Worm (Caenorhabditis elegans): ENCODE measurements around the gene lat-2.
A peak's percentile ranks its signal among the peaks of the same experiment; 100 is the strongest.

lat-2 gene

ce11 chrII:4378195-4378594 is 19.3 kb downstream of the lat-2 start, which contains the start of gene B0286.1:
B0286.1 (plus strand) TSS chrII:4378495.
- TF ChIP-seq fos-1 (tag; optimal IDR thresholded peaks at IDR 0.05) (no peak), dmd-4 (tag; optimal IDR thresholded peaks at IDR 0.05) (no peak), nhr-25 (tag; optimal IDR thresholded peaks at IDR 0.05) (no peak), nhr-12 (tag; optimal IDR thresholded peaks at IDR 0.05) (no peak), ztf-4 (tag; optimal IDR thresholded peaks at IDR 0.05) (no peak), ztf-1 (GFP tag; conservative IDR thresholded peaks at IDR 0.05) (no peak), lin-39 (tag; optimal IDR thresholded peaks at IDR 0.05) (no peak), ZK546.5 (tag; optimal IDR thresholded peaks at IDR 0.05) (no peak), sma-3 (GFP tag; optimal IDR thresholded peaks at IDR 0.05) (no peak)

ce11 chrII:4383306-4383705 is 24.4 kb downstream of the lat-2 start, which contains the start of gene fkh-6:
fkh-6 (minus strand) TSS chrII:4383406.
- TF ChIP-seq zag-1 (tag; optimal IDR thresholded peaks at IDR 0.05) (no peak), unc-39 (tag; optimal IDR thresholded peaks at IDR 0.05) (no peak), F13H6.1 (tag; optimal IDR thresholded peaks at IDR 0.05) (no peak), unc-55 (GFP tag; optimal IDR thresholded peaks at IDR 0.05) (no peak)

- TF ChIP-seq C34F6.9 (tag; optimal IDR thresholded peaks at IDR 0.05) (no peak), blmp-1 (tag; optimal IDR thresholded peaks at IDR 0.05; ENCODE audit: insufficient read depth) (peak; percentile 40)
Observed at ce11 chrII:4391072-4391471, 32.2 kb downstream of the lat-2 start.

ce11 chrII:4392526-4393057 is 33.7 kb downstream of the lat-2 start, which contains the start of gene mlt-7:
mlt-7 (plus strand) TSS chrII:4393007.
- TF ChIP-seq nhr-25 (tag; optimal IDR thresholded peaks at IDR 0.05): peak; percentile 73
- no peak for TF ChIP-seq nhr-11 (tag; optimal IDR thresholded peaks at IDR 0.05)
- TF ChIP-seq blmp-1 (tag; optimal IDR thresholded peaks at IDR 0.05; ENCODE audit: insufficient read depth): peak; percentile 40
- no peak for TF ChIP-seq unc-39 (tag; optimal IDR thresholded peaks at IDR 0.05)

- TF ChIP-seq nhr-11 (tag; optimal IDR thresholded peaks at IDR 0.05): no peak
Observed at ce11 chrII:4394438-4394837, 35.6 kb downstream of the lat-2 start.

- TF ChIP-seq ztf-4 (tag; optimal IDR thresholded peaks at IDR 0.05): no peak
- TF ChIP-seq mdl-1 (tag; optimal IDR thresholded peaks at IDR 0.05): no peak
- TF ChIP-seq R02D3.7 (tag; optimal IDR thresholded peaks at IDR 0.05): no peak
- TF ChIP-seq Y55F3AM.14 (GFP tag; optimal IDR thresholded peaks at IDR 0.05): no peak
- TF ChIP-seq sem-4 (tag; optimal IDR thresholded peaks at IDR 0.05): no peak
- no peak for TF ChIP-seq ztf-11 (tag; optimal IDR thresholded peaks at IDR 0.05)
- no peak for TF ChIP-seq sma-3 (GFP tag; optimal IDR thresholded peaks at IDR 0.05)
- TF ChIP-seq elt-3 (tag; optimal IDR thresholded peaks at IDR 0.05): no peak
- no peak for TF ChIP-seq aly-2 (tag; optimal IDR thresholded peaks at IDR 0.05)
- TF ChIP-seq unc-55 (GFP tag; optimal IDR thresholded peaks at IDR 0.05): no peak
- no peak for TF ChIP-seq mbf-1 (tag; optimal IDR thresholded peaks at IDR 0.05)
- no peak for TF ChIP-seq gmeb-1 (tag; optimal IDR thresholded peaks at IDR 0.05)
- no peak for TF ChIP-seq alr-1 (tag; optimal IDR thresholded peaks at IDR 0.05)
- no peak for TF ChIP-seq mab-5 (tag; optimal IDR thresholded peaks at IDR 0.05)
Observed at ce11 chrII:4405358-4405757, 46.5 kb downstream of the lat-2 start, which contains the start of gene ZK430.5. ZK430.5 (plus strand) TSS chrII:4405658.

- TF ChIP-seq unc-62 (GFP tag; optimal IDR thresholded peaks at IDR 0.05) (no peak), gmeb-1 (tag; optimal IDR thresholded peaks at IDR 0.05) (no peak), nhr-6 (tag; optimal IDR thresholded peaks at IDR 0.05) (no peak), mbf-1 (tag; optimal IDR thresholded peaks at IDR 0.05) (no peak), mdl-1 (tag; optimal IDR thresholded peaks at IDR 0.05) (no peak), ztf-4 (tag; optimal IDR thresholded peaks at IDR 0.05) (no peak), nhr-11 (tag; optimal IDR thresholded peaks at IDR 0.05) (no peak), elt-1 (tag; optimal IDR thresholded peaks at IDR 0.05) (no peak), nhr-77 (tag; optimal IDR thresholded peaks at IDR 0.05) (no peak), crh-2 (tag; optimal IDR thresholded peaks at IDR 0.05) (no peak), nhr-237 (tag; optimal IDR thresholded peaks at IDR 0.05) (no peak)
Observed at ce11 chrII:4409650-4410049, 50.8 kb downstream of the lat-2 start.

All from whole organism, L2 larva.